Fruit fly (Drosophila melanogaster) whole organism, embryonic: Measurements from ENCODE around the gene CG11975.

Experiments
- Awh ChIP-seq: fragments of 200-800 bp; sonication (Bioruptor generic); IDR thresholded peaks from 2 replicates; pipeline ENCODE4, ENCODE4 v1.3.6; 2022; ENCODE audit warnings: missing biosample characterization, missing genetic modification characterization
- BtbVII ChIP-seq: fragments of 200-800 bp; sonication (Bioruptor generic); optimal IDR thresholded peaks from 3 replicates; lab custom pipeline; 2017; ENCODE audit warnings: missing biosample characterization, mild to moderate bottlenecking, missing genetic modification characterization
- CG10267 ChIP-seq: fragments of 200-800 bp; sonication (Bioruptor generic); optimal IDR thresholded peaks from 2 replicates; lab custom pipeline; 2018; ENCODE audit warnings: missing biosample characterization, mild to moderate bottlenecking, missing genetic modification characterization, moderate library complexity
- CG11695 ChIP-seq: fragments of 200-800 bp; sonication (Bioruptor generic); IDR thresholded peaks from 3 replicates; pipeline ENCODE4 v1.3.6; 2022; ENCODE audit warnings: missing biosample characterization, missing genetic modification characterization
- CG12104 ChIP-seq: fragments of 200-800 bp; sonication (Bioruptor generic); optimal IDR thresholded peaks from 3 replicates; lab custom pipeline; 2016; ENCODE audit warnings: missing biosample characterization, missing genetic modification characterization
- CG12659 ChIP-seq: fragments of 200-800 bp; sonication (Bioruptor generic); optimal IDR thresholded peaks from 3 replicates; lab custom pipeline; 2017; ENCODE audit warnings: mild to moderate bottlenecking, missing biosample characterization, missing genetic modification reagents, missing genetic modification characterization
- CG13894 ChIP-seq: fragments of 200-800 bp; sonication (Bioruptor generic); optimal IDR thresholded peaks from 3 replicates; lab custom pipeline; 2018; ENCODE audit warnings: missing biosample characterization, mild to moderate bottlenecking, missing genetic modification characterization, moderate library complexity
- CG15011 ChIP-seq: fragments of 200-800 bp; sonication (Bioruptor generic); optimal IDR thresholded peaks from 3 replicates; lab custom pipeline; 2018; ENCODE audit warnings: missing biosample characterization, mild to moderate bottlenecking, missing genetic modification characterization
- CG16815 ChIP-seq: fragments of 200-800 bp; sonication (Bioruptor generic); optimal IDR thresholded peaks from 3 replicates; lab custom pipeline; 2017; ENCODE audit warnings: missing biosample characterization, mild to moderate bottlenecking, missing genetic modification characterization
- CG17361 ChIP-seq: fragments of 200-800 bp; sonication (Bioruptor generic); IDR thresholded peaks from 3 replicates; pipeline ENCODE4 v1.3.6; 2022; ENCODE audit warnings: missing biosample characterization, missing genetic modification characterization
- CG18764 ChIP-seq: fragments of 200-800 bp; sonication (Bioruptor generic); optimal IDR thresholded peaks from 3 replicates; lab custom pipeline; 2016; ENCODE audit warnings: missing biosample characterization, missing genetic modification characterization
- CG2202 ChIP-seq: fragments of 200-800 bp; sonication (Bioruptor generic); optimal IDR thresholded peaks from 2 replicates; lab custom pipeline; 2018; ENCODE audit warnings: missing biosample characterization, mild to moderate bottlenecking, missing genetic modification characterization
- CG30431 ChIP-seq: fragments of 200-800 bp; sonication (Bioruptor generic); optimal IDR thresholded peaks from 2 replicates; lab custom pipeline; 2017; ENCODE audit warnings: missing biosample characterization, missing genetic modification characterization
- CG31441 ChIP-seq: fragments of 200-800 bp; sonication (Bioruptor generic); IDR thresholded peaks from 2 replicates; pipeline ENCODE4 v1.3.6; 2022; ENCODE audit warnings: missing biosample characterization, missing genetic modification characterization
- CG33557 ChIP-seq: fragments of 200-800 bp; sonication (Bioruptor generic); optimal IDR thresholded peaks from 2 replicates; lab custom pipeline; 2019; ENCODE audit warnings: missing biosample characterization, mild to moderate bottlenecking, missing genetic modification characterization, moderate library complexity
- CG3995 ChIP-seq: fragments of 200-800 bp; sonication (Bioruptor generic); optimal IDR thresholded peaks from 3 replicates; lab custom pipeline; 2016; ENCODE audit warnings: missing biosample characterization, missing genetic modification characterization
- CG4328 ChIP-seq: fragments of 200-800 bp; sonication (Bioruptor generic); optimal IDR thresholded peaks from 3 replicates; lab custom pipeline; 2017; ENCODE audit warnings: missing biosample characterization, missing genetic modification reagents, missing genetic modification characterization
- CG5953 ChIP-seq: fragments of 200-800 bp; sonication (Bioruptor generic); IDR thresholded peaks from 2 replicates; pipeline ENCODE4 v1.3.6; 2022; ENCODE audit warnings: missing biosample characterization, missing genetic modification characterization
- CG6254 ChIP-seq: fragments of 200-800 bp; sonication (Bioruptor generic); optimal IDR thresholded peaks from 3 replicates; lab custom pipeline; 2017; ENCODE audit warnings: mild to moderate bottlenecking, missing biosample characterization, missing genetic modification reagents, missing genetic modification characterization
- CG7745 ChIP-seq: fragments of 200-800 bp; sonication (Bioruptor generic); optimal IDR thresholded peaks from 2 replicates; lab custom pipeline; 2018; ENCODE audit warnings: missing biosample characterization, mild to moderate bottlenecking, missing genetic modification characterization, moderate library complexity
- CG8359 ChIP-seq: fragments of 200-800 bp; sonication (Bioruptor generic); optimal IDR thresholded peaks from 2 replicates; lab custom pipeline; 2017; ENCODE audit warnings: missing biosample characterization, mild to moderate bottlenecking, missing genetic modification characterization, borderline replicate concordance
- CG9727 ChIP-seq: fragments of 200-800 bp; sonication (Bioruptor generic); optimal IDR thresholded peaks from 3 replicates; lab custom pipeline; 2017; ENCODE audit warnings: missing biosample characterization, mild to moderate bottlenecking, missing genetic modification characterization
- D19A ChIP-seq: fragments of 200-800 bp; optimal IDR thresholded peaks from 3 replicates; lab custom pipeline; 2019; ENCODE audit warnings: missing biosample characterization, mild to moderate bottlenecking, missing genetic modification characterization, moderate library complexity
- Dll ChIP-seq: fragments of 200-800 bp; sonication (Bioruptor generic); IDR thresholded peaks from 4 replicates; pipeline ENCODE4 v1.3.6; 2022; ENCODE audit warnings: missing biosample characterization, missing genetic modification characterization; ENCODE audit not compliant: partially characterized antibody
- Doc3 ChIP-seq: fragments of 200-800 bp; sonication (Bioruptor generic); IDR thresholded peaks from 3 replicates; pipeline ENCODE4 v1.3.6; 2022; ENCODE audit warnings: missing biosample characterization, missing genetic modification characterization; ENCODE audit not compliant: partially characterized antibody
- E2f2 ChIP-seq: fragments of 200-800 bp; sonication (Bioruptor generic); IDR thresholded peaks from 2 replicates; pipeline ENCODE4 v1.3.6; 2022; ENCODE audit warnings: missing biosample characterization, missing genetic modification characterization
- H15 ChIP-seq: fragments of 200-800 bp; sonication (Bioruptor generic); IDR thresholded peaks from 3 replicates; pipeline ENCODE4 v1.3.6; 2022; ENCODE audit warnings: missing biosample characterization, missing genetic modification characterization
- HHEX ChIP-seq: fragments of 200-800 bp; sonication (Bioruptor generic); optimal IDR thresholded peaks from 3 replicates; lab custom pipeline; 2017; ENCODE audit warnings: missing biosample characterization, mild to moderate bottlenecking, missing genetic modification characterization, missing genetic modification reagents
- Med ChIP-seq: fragments of 200-800 bp; sonication (Bioruptor generic); peaks from one replicate; lab custom pipeline; 2016; ENCODE audit warnings: missing biosample characterization, missing genetic modification characterization, mild to moderate bottlenecking, inconsistent platforms, moderate library complexity
- Meics ChIP-seq: fragments of 200-800 bp; sonication (Bioruptor generic); optimal IDR thresholded peaks from 2 replicates; lab custom pipeline; 2017; ENCODE audit warnings: missing biosample characterization, mild to moderate bottlenecking, missing genetic modification characterization
- Myb ChIP-seq: fragments of 200-800 bp; sonication (Bioruptor generic); optimal IDR thresholded peaks from 2 replicates; lab custom pipeline; 2016; ENCODE audit warnings: missing biosample characterization, missing genetic modification characterization
- Opbp ChIP-seq: fragments of 200-800 bp; sonication (Bioruptor generic); IDR thresholded peaks from 3 replicates; pipeline ENCODE4 v1.3.6; 2022; ENCODE audit warnings: missing biosample characterization, missing genetic modification characterization; ENCODE audit not compliant: partially characterized antibody
- Spps ChIP-seq: fragments of 200-800 bp; sonication (Bioruptor generic); optimal IDR thresholded peaks from 2 replicates; lab custom pipeline; 2018; ENCODE audit warnings: missing biosample characterization, mild to moderate bottlenecking, missing genetic modification characterization
- TFAM ChIP-seq: fragments of 200-800 bp; sonication (Bioruptor generic); optimal IDR thresholded peaks from 2 replicates; lab custom pipeline; 2017; ENCODE audit warnings: missing biosample characterization, missing genetic modification characterization, inconsistent platforms
- Trl ChIP-seq, 3 experiments: fragments of >200 bp in 2 of 3; fragments of 200-800 bp in 1 of 3; sonication (Bioruptor generic) in 1 of 3; optimal IDR thresholded peaks; 2 replicates in 1 of 3; 3 replicates in 2 of 3; lab custom pipeline; 2016 to 2017; ENCODE audit warnings: missing biosample characterization in 1 of 3, missing genetic modification characterization in 1 of 3
- ab ChIP-seq: fragments of 200-800 bp; sonication (Bioruptor generic); optimal IDR thresholded peaks from 2 replicates; lab custom pipeline; 2016; ENCODE audit warnings: missing biosample characterization, missing genetic modification characterization
- ash1 ChIP-seq: fragments of 200-800 bp; sonication (Bioruptor generic); optimal IDR thresholded peaks from 2 replicates; lab custom pipeline; 2018; ENCODE audit warnings: missing biosample characterization, mild to moderate bottlenecking, missing genetic modification characterization
- caup ChIP-seq: fragments of 200-800 bp; sonication (Bioruptor generic); optimal IDR thresholded peaks from 3 replicates; lab custom pipeline; 2017; ENCODE audit warnings: missing biosample characterization, mild to moderate bottlenecking, missing genetic modification characterization, moderate library complexity; ENCODE audit not compliant: severe bottlenecking
- chif ChIP-seq, 2 experiments: fragments of 200-800 bp; sonication (Bioruptor generic); optimal IDR thresholded peaks; 3 replicates each; lab custom pipeline; 2016; ENCODE audit warnings: missing biosample characterization in 2 of 2, missing genetic modification characterization in 2 of 2
- gce ChIP-seq: fragments of 200-800 bp; sonication (Bioruptor generic); IDR thresholded peaks from 3 replicates; pipeline ENCODE4 v1.3.6; 2022; ENCODE audit warnings: missing biosample characterization, missing genetic modification characterization
- gfzf ChIP-seq: fragments of 200-800 bp; sonication (Bioruptor generic); optimal IDR thresholded peaks from 2 replicates; lab custom pipeline; 2016; ENCODE audit warnings: missing biosample characterization, mild to moderate bottlenecking, missing genetic modification characterization, moderate library complexity
- hbn ChIP-seq: fragments of 200-800 bp; sonication (Bioruptor generic); IDR thresholded peaks from 2 replicates; pipeline ENCODE4 v1.3.6; 2022; ENCODE audit warnings: missing biosample characterization, missing genetic modification characterization; ENCODE audit not compliant: partially characterized antibody
- pb ChIP-seq: fragments of 200-800 bp; sonication (Bioruptor generic); optimal IDR thresholded peaks from 3 replicates; lab custom pipeline; 2016; ENCODE audit warnings: missing biosample characterization, missing genetic modification characterization
- pita ChIP-seq: fragments of 200-800 bp; sonication (Bioruptor generic); optimal IDR thresholded peaks from 2 replicates; lab custom pipeline; 2017; ENCODE audit warnings: missing biosample characterization, mild to moderate bottlenecking, missing genetic modification characterization
- pnt ChIP-seq: fragments of 200-800 bp; sonication (Bioruptor generic); optimal IDR thresholded peaks from 3 replicates; lab custom pipeline; 2016; ENCODE audit warnings: missing biosample characterization, missing genetic modification characterization
- schlank ChIP-seq: fragments of 200-800 bp; sonication (Bioruptor generic); optimal IDR thresholded peaks from 2 replicates; lab custom pipeline; 2018; ENCODE audit warnings: missing biosample characterization, mild to moderate bottlenecking, missing genetic modification characterization
- twi ChIP-seq: fragments of 200-800 bp; optimal IDR thresholded peaks from 2 replicates; lab custom pipeline; 2019; ENCODE audit warnings: missing biosample characterization, mild to moderate bottlenecking, missing genetic modification characterization, moderate library complexity
- zf30C ChIP-seq: fragments of 200-800 bp; sonication (Bioruptor generic); optimal IDR thresholded peaks from 3 replicates; lab custom pipeline; 2018; ENCODE audit warnings: missing biosample characterization, mild to moderate bottlenecking, missing genetic modification characterization

The CG11975 gene

DNA sequence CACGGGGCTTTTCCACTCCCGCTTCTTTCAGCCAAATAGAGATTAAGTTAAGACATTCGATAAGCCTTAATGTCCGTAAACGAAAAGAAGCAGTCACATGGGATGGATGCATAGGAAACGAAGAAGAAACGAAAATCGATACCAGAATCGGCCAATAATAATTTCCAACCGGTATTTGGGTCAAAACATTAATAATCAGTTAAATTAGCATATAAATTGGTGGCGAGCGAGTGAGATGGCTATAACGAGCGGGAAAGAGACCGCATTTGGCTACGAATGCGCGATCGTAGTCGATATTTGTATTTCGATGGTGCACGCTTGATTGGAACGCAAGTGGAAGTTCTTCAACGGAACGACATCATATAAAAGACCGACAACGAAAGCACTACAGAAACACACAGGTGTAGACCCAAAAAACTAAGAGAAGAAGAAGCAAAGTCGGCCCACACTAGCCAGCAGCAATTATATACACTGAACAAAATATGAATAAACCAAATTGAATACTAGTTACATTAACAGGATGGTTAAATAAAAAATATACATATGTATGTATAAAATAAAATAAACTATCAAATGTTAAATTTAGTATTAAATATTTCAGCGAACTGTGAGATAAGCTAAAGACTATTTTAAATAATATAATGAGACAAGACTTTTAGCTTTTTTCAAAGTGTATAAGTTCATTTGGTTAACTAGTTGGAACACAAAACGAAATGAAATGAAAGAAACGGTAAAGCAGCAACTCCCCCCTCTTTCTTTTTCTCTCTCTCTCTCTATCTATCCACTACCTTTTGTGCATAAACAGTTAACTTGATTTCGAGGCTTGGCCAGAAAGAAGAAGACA, 38.3 kb upstream of the CG11975 start (continued):
- TF ChIP-seq CG4328 (GFP tag; lab: Kevin White, UChicago) (peak; percentile 7), twi (tag; lab: Kevin White, UChicago) (peak; percentile 41), zf30C (GFP tag; lab: Kevin White, UChicago) (peak; percentile 50), ash1 (GFP tag; lab: Kevin White, UChicago) (no peak), Dll (GFP tag; lab: Robert Waterston, UW) (no peak), CG33557 (GFP tag; lab: Kevin White, UChicago) (peak; percentile 60), Opbp (GFP tag; lab: Robert Waterston, UW) (no peak), CG5953 (GFP tag; lab: Robert Waterston, UW) (no peak), pita (GFP tag; lab: Kevin White, UChicago) (no peak), CG18764 (peak; percentile 21), CG11695 (GFP tag; lab: Robert Waterston, UW) (0 out of 3 replicates have a peak, but pooled peaks have one; percentile 42), CG16815 (no peak), CG9727 (GFP tag; lab: Kevin White, UChicago) (peak; percentile 12), E2f2 (peak; percentile 28; the same call in 1 of the 2 replicates), Myb (GFP tag; lab: Kevin White, UChicago) (no peak), Med (GFP tag; lab: Kevin White, UChicago) (no peak), D19A (tag; lab: Kevin White, UChicago) (peak; percentile 81), BtbVII (GFP tag; lab: Kevin White, UChicago) (no peak), hbn (no peak), CG8359 (no peak), CG17361 (GFP tag; lab: Robert Waterston, UW) (peak; percentile 87), TFAM (GFP tag; lab: Kevin White, UChicago) (no peak), CG10267 (tag; lab: Kevin White, UChicago) (peak; percentile 77), CG3995 (GFP tag; lab: Kevin White, UChicago) (no peak), Meics (no peak), CG13894 (tag; lab: Kevin White, UChicago) (no peak), CG15011 (GFP tag; lab: Kevin White, UChicago) (no peak), Spps (peak; percentile 64), caup (GFP tag; lab: Kevin White, UChicago) (no peak), Trl (optimal IDR thresholded peaks at IDR 0.05; lab: Kevin White, UChicago) (no peak), Trl (GFP tag; optimal IDR thresholded peaks at IDR 0.05; lab: Kevin White, UChicago) (no peak), HHEX (no peak), gfzf (GFP tag; lab: Kevin White, UChicago) (no peak), gce (GFP tag; lab: Robert Waterston, UW) (no peak), pnt (GFP tag; lab: Kevin White, UChicago) (no peak), schlank (no peak), ab (GFP tag; lab: Kevin White, UChicago) (no peak), Awh (GFP tag; lab: Robert Waterston, UW) (peak; percentile 62; the same call in 1 of the 2 replicates), CG7745 (tag; lab: Kevin White, UChicago) (no peak), CG12104 (GFP tag; lab: Kevin White, UChicago) (no peak), CG30431 (no peak), CG12659 (GFP tag; lab: Kevin White, UChicago) (peak; percentile 45), chif (GFP tag; optimal IDR thresholded peaks at IDR 0.05; lab: Kevin White, UChicago) (no peak), pb (GFP tag; lab: Kevin White, UChicago) (no peak), H15 (GFP tag; lab: Robert Waterston, UW) (no peak), CG6254 (peak; percentile 32), CG2202 (tag; lab: Kevin White, UChicago) (peak; percentile 56), Doc3 (no peak), CG31441 (peak; percentile 88)
